Fruit fly (Drosophila melanogaster) whole organism, wandering third instar larva: ENCODE results near the gene wwk.
A peak's percentile ranks its signal among the peaks of the same experiment; 100 is the strongest.

Experiments used
- Abd-B ChIP-seq: fragments of >200 bp; optimal IDR thresholded peaks from 2 replicates; lab custom pipeline; 2017; ENCODE audit warnings: missing biosample characterization, missing genetic modification characterization
- CG32264 ChIP-seq: fragments of 200-800 bp; sonication (Bioruptor generic); optimal IDR thresholded peaks from 2 replicates; lab custom pipeline; 2016; ENCODE audit warnings: missing biosample characterization, missing genetic modification characterization
- CG9705 ChIP-seq: fragments of 200-800 bp; sonication (Bioruptor generic); optimal IDR thresholded peaks from 2 replicates; lab custom pipeline; 2018; ENCODE audit warnings: missing biosample characterization, mild to moderate bottlenecking, missing genetic modification characterization
- Dfd ChIP-seq: fragments of >200 bp; optimal IDR thresholded peaks from 2 replicates; lab custom pipeline; 2017; ENCODE audit warnings: missing biosample characterization, missing genetic modification characterization
- Dif ChIP-seq: fragments of 200-275, 200-300 bp; sonication (Bioruptor generic); optimal IDR thresholded peaks from 2 replicates; lab custom pipeline; 2018; ENCODE audit warnings: missing biosample characterization, missing genetic modification characterization; ENCODE audit not compliant: partially characterized antibody
- HLH106 ChIP-seq: fragments of 200-800 bp; optimal IDR thresholded peaks from 3 replicates; lab custom pipeline; 2019; ENCODE audit warnings: missing biosample characterization, mild to moderate bottlenecking, missing genetic modification characterization, moderate library complexity
- Hnf4 ChIP-seq: fragments of 200-800 bp; sonication (Bioruptor generic); optimal IDR thresholded peaks from 2 replicates; lab custom pipeline; 2016; ENCODE audit warnings: missing biosample characterization, mild to moderate bottlenecking, missing genetic modification characterization
- Hr78 ChIP-seq: fragments of >200 bp; optimal IDR thresholded peaks from 2 replicates; lab custom pipeline; 2017; ENCODE audit warnings: missing biosample characterization, missing genetic modification characterization
- Hr83 ChIP-seq: fragments of 200-300 bp; sonication (Bioruptor generic); optimal IDR thresholded peaks from 2 replicates; lab custom pipeline; 2016; ENCODE audit warnings: missing biosample characterization, mild to moderate bottlenecking, missing genetic modification characterization, moderate library complexity; ENCODE audit not compliant: poor library complexity, severe bottlenecking
- Jra ChIP-seq: sonication (Bioruptor generic); optimal IDR thresholded peaks from 2 replicates; lab custom pipeline; 2016; ENCODE audit warnings: missing biosample characterization, missing genetic modification characterization
- Mio ChIP-seq: sonication (Bioruptor generic); optimal IDR thresholded peaks from 2 replicates; lab custom pipeline; 2016; ENCODE audit warnings: missing biosample characterization, missing genetic modification characterization
- N ChIP-seq: fragments of >200 bp; optimal IDR thresholded peaks from 2 replicates; lab custom pipeline; 2018; ENCODE audit warnings: missing biosample characterization, missing external identifiers, missing genetic modification characterization
- OdsH ChIP-seq: fragments of 200-800 bp; sonication (Bioruptor generic); optimal IDR thresholded peaks from 2 replicates; lab custom pipeline; 2016; ENCODE audit warnings: missing biosample characterization, mild to moderate bottlenecking, missing genetic modification characterization
- Rel ChIP-seq, 2 experiments: fragments of 200-800 bp; sonication (Bioruptor generic) in 1 of 2; optimal IDR thresholded peaks; 2 replicates in 1 of 2; 3 replicates in 1 of 2; lab custom pipeline; 2016 to 2019; ENCODE audit warnings: mild to moderate bottlenecking in 2 of 2, missing biosample characterization in 2 of 2, missing genetic modification characterization in 2 of 2, moderate library complexity in 1 of 2
- Sp1 ChIP-seq: fragments of 200-800 bp; sonication (Bioruptor generic); optimal IDR thresholded peaks from 3 replicates; lab custom pipeline; 2019; ENCODE audit warnings: missing biosample characterization, mild to moderate bottlenecking, missing genetic modification characterization, moderate library complexity
- Vsx2 ChIP-seq: fragments of 200-300, 225-300 bp; sonication (Bioruptor generic); optimal IDR thresholded peaks from 2 replicates; lab custom pipeline; 2018; ENCODE audit warnings: missing biosample characterization, missing genetic modification characterization; ENCODE audit not compliant: partially characterized antibody
- br ChIP-seq: fragments of 200-800 bp; sonication (Bioruptor generic); optimal IDR thresholded peaks from 2 replicates; lab custom pipeline; 2016; ENCODE audit warnings: missing biosample characterization, missing genetic modification characterization
- dl ChIP-seq, 2 experiments: fragments of 175-275, 200-275 bp in 1 of 2; fragments of 200-275 bp in 1 of 2; sonication (Bioruptor generic); optimal IDR thresholded peaks; lab custom pipeline; 2018; ENCODE audit warnings: mild to moderate bottlenecking in 2 of 2, missing biosample characterization in 2 of 2, missing genetic modification characterization in 2 of 2, moderate library complexity in 2 of 2; ENCODE audit not compliant: partially characterized antibody in 2 of 2, insufficient read depth in 1 of 2
- dmrt93B ChIP-seq: fragments of 200-800 bp; sonication (Bioruptor generic); optimal IDR thresholded peaks from 2 replicates; lab custom pipeline; 2018; ENCODE audit warnings: missing biosample characterization, mild to moderate bottlenecking, missing genetic modification characterization
- dsf ChIP-seq: sonication (Bioruptor generic); optimal IDR thresholded peaks from 2 replicates; lab custom pipeline; 2016; ENCODE audit warnings: missing biosample characterization, missing genetic modification characterization, borderline replicate concordance
- ey ChIP-seq: fragments of 200-800 bp; sonication (Bioruptor generic); optimal IDR thresholded peaks from 2 replicates; lab custom pipeline; 2016; ENCODE audit warnings: missing biosample characterization, missing genetic modification characterization
- foxo ChIP-seq, 2 experiments: fragments of 200-800 bp; sonication (Bioruptor generic); optimal IDR thresholded peaks; 2 replicates in 1 of 2; 3 replicates in 1 of 2; lab custom pipeline; 2016 to 2017; ENCODE audit warnings: missing biosample characterization in 2 of 2, missing genetic modification characterization in 2 of 2
- fru ChIP-seq: fragments of 200-800 bp; sonication (Bioruptor generic); optimal IDR thresholded peaks from 3 replicates; lab custom pipeline; 2016; ENCODE audit warnings: missing biosample characterization, mild to moderate bottlenecking, missing genetic modification characterization
- h ChIP-seq: fragments of 200-800 bp; sonication (Bioruptor generic); optimal IDR thresholded peaks from 3 replicates; lab custom pipeline; 2016; ENCODE audit warnings: missing biosample characterization, mild to moderate bottlenecking, missing genetic modification characterization
- jim ChIP-seq: fragments of 175-275, 200-325 bp; sonication (Bioruptor generic); optimal IDR thresholded peaks from 2 replicates; lab custom pipeline; 2016; ENCODE audit warnings: missing biosample characterization, mild to moderate bottlenecking, missing genetic modification characterization
- lola ChIP-seq: fragments of >200 bp; optimal IDR thresholded peaks from 2 replicates; lab custom pipeline; 2017; ENCODE audit warnings: missing biosample characterization, missing genetic modification characterization
- pan ChIP-seq: fragments of >200 bp; optimal IDR thresholded peaks from 2 replicates; lab custom pipeline; 2017
- psq ChIP-seq: fragments of 200-800 bp; sonication (Bioruptor generic); optimal IDR thresholded peaks from 3 replicates; lab custom pipeline; 2017; ENCODE audit warnings: missing biosample characterization, mild to moderate bottlenecking, missing genetic modification characterization, moderate library complexity
- rgr ChIP-seq: fragments of 200-800 bp; sonication (Bioruptor generic); optimal IDR thresholded peaks from 3 replicates; lab custom pipeline; 2016; ENCODE audit warnings: missing biosample characterization, mild to moderate bottlenecking, missing genetic modification characterization
- sage ChIP-seq: fragments of 200-800 bp; sonication (Bioruptor generic); optimal IDR thresholded peaks from 2 replicates; lab custom pipeline; 2016; ENCODE audit warnings: missing biosample characterization, mild to moderate bottlenecking, missing genetic modification characterization
- sv ChIP-seq: fragments of 200-800 bp; sonication (Bioruptor generic); optimal IDR thresholded peaks from 3 replicates; lab custom pipeline; 2016; ENCODE audit warnings: missing biosample characterization, missing genetic modification characterization
- tai ChIP-seq: sonication (Bioruptor generic); optimal IDR thresholded peaks from 2 replicates; lab custom pipeline; 2016; ENCODE audit warnings: missing biosample characterization, missing genetic modification characterization
- usp ChIP-seq: fragments of >200 bp; optimal IDR thresholded peaks from 2 replicates; lab custom pipeline; 2017; ENCODE audit warnings: missing biosample characterization, missing genetic modification characterization
- woc ChIP-seq: sonication (Bioruptor generic); optimal IDR thresholded peaks from 2 replicates; lab custom pipeline; 2016; ENCODE audit warnings: missing biosample characterization, mild to moderate bottlenecking, missing genetic modification characterization

The wwk gene

dm6 chr2L:15061368-15061767 is 13.2 kb upstream of the wwk start, which contains the start of the genes solo and vas:
solo (plus strand) TSS chr2L:15061656.
vas (plus strand) TSS chr2L:15061656.
- TF ChIP-seq fru (GFP tag; lab: Kevin White, UChicago) = no peak
- TF ChIP-seq Hr78 (GFP tag; lab: Kevin White, UChicago) = peak; percentile 54
- TF ChIP-seq CG32264 (GFP tag; lab: Kevin White, UChicago) = no peak
- TF ChIP-seq Mio (GFP tag; lab: Kevin White, UChicago) = no peak
- no peak for TF ChIP-seq Vsx2 (GFP tag; lab: Kevin White, UChicago)
- no peak for TF ChIP-seq usp (GFP tag; lab: Kevin White, UChicago)
- no peak for TF ChIP-seq Jra (GFP tag; lab: Kevin White, UChicago)
- no peak for TF ChIP-seq h
- TF ChIP-seq jim = no peak
- TF ChIP-seq tai (GFP tag; lab: Kevin White, UChicago) = no peak
- peak; percentile 12 for TF ChIP-seq sv (GFP tag; lab: Kevin White, UChicago)
- no peak for TF ChIP-seq pan
- TF ChIP-seq Sp1 = peak; percentile 22
- peak; percentile 68 for TF ChIP-seq N (GFP tag; lab: Kevin White, UChicago)
- no peak for TF ChIP-seq Hnf4 (GFP tag; lab: Kevin White, UChicago)
- no peak for TF ChIP-seq Rel (GFP tag; optimal IDR thresholded peaks at IDR 0.05; lab: Kevin White, UChicago)
- peak; percentile 52 for TF ChIP-seq Rel (tag; optimal IDR thresholded peaks at IDR 0.05; lab: Kevin White, UChicago)
- no peak for TF ChIP-seq Dif (GFP tag; lab: Kevin White, UChicago)
- TF ChIP-seq HLH106 = peak; percentile 45
- no peak for TF ChIP-seq dmrt93B (GFP tag; lab: Kevin White, UChicago)
- no peak for TF ChIP-seq rgr
- no peak for TF ChIP-seq ey (GFP tag; lab: Kevin White, UChicago)
- no peak for TF ChIP-seq Dfd
- TF ChIP-seq lola (GFP tag; lab: Kevin White, UChicago) = no peak
- peak; percentile 31 for TF ChIP-seq woc (GFP tag; lab: Kevin White, UChicago)
- TF ChIP-seq sage = no peak
- TF ChIP-seq br (GFP tag; lab: Kevin White, UChicago) = no peak
- no peak for TF ChIP-seq foxo (GFP tag; optimal IDR thresholded peaks at IDR 0.05; lab: Kevin White, UChicago)

DNA sequence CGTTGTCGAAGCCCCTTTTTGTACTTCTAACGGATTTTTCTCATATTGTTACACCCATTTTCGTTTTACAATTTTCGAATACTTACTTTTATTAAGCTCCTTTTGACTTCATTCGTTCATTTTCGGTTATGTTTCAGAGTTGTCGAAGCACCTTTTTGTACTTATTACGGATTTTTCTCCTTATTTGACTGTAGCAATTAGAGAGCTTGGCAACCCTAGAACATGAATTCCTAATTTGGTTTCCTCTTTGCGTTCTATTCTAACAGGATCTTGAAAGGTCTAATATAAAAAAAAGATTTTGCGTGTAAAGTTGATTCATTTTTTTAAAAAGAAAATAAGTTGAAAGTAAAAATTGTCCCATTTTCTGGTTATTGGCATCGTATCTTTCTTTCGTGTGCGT is 12.5 kb upstream of the wwk start:
- TF ChIP-seq Abd-B (GFP tag; lab: Kevin White, UChicago) (no peak), Rel (GFP tag; optimal IDR thresholded peaks at IDR 0.05; lab: Kevin White, UChicago) (no peak), Rel (tag; optimal IDR thresholded peaks at IDR 0.05; lab: Kevin White, UChicago) (no peak), CG32264 (GFP tag; lab: Kevin White, UChicago) (no peak)

dm6 chr2L:15065663-15066062 is 8.9 kb upstream of the wwk start:
- TF ChIP-seq dmrt93B (GFP tag; lab: Kevin White, UChicago) (no peak), br (GFP tag; lab: Kevin White, UChicago) (no peak), Vsx2 (GFP tag; lab: Kevin White, UChicago) (no peak), jim (no peak), Abd-B (GFP tag; lab: Kevin White, UChicago) (no peak), ey (GFP tag; lab: Kevin White, UChicago) (no peak), pan (no peak), Hr83 (GFP tag; lab: Kevin White, UChicago) (no peak)

DNA sequence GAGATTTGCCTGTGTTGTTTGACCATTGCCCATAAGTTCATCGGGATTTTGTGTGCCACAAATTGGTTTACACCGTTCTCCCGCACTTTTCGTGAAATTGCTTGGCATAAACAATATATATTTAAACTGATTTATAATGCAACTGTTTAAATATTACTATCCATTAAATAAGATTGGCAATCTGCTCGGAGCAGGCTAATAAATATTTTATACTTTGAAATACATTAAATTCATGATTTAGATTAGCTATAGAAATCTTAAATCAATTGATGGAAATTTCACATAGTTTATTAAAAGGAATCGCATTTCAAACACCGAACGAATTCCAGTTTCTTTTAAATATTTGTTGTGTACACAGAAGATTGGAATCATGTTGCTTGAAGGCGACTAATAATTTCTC is 8.4 kb upstream of the wwk start:
- TF ChIP-seq Hnf4 (GFP tag; lab: Kevin White, UChicago) = no peak
- TF ChIP-seq h = no peak
- TF ChIP-seq dl (GFP tag; optimal IDR thresholded peaks at IDR 0.05; lab: Kevin White, UChicago; ENCODE audit: insufficient read depth in 1 of 2, partially characterized antibody in 2 of 2) = no peak
- no peak for TF ChIP-seq rgr
- TF ChIP-seq Sp1 = no peak
- TF ChIP-seq Dif (GFP tag; lab: Kevin White, UChicago) = no peak
- TF ChIP-seq HLH106 = no peak
- TF ChIP-seq pan = no peak
- TF ChIP-seq Dfd = no peak
- no peak for TF ChIP-seq CG9705 (GFP tag; lab: Kevin White, UChicago)
- no peak for TF ChIP-seq lola (GFP tag; lab: Kevin White, UChicago)
- no peak for TF ChIP-seq woc (GFP tag; lab: Kevin White, UChicago)
- no peak for TF ChIP-seq psq (GFP tag; lab: Kevin White, UChicago)
- no peak for TF ChIP-seq CG32264 (GFP tag; lab: Kevin White, UChicago)
- no peak for TF ChIP-seq dsf
- no peak for TF ChIP-seq Mio (GFP tag; lab: Kevin White, UChicago)
- no peak for TF ChIP-seq OdsH (GFP tag; lab: Kevin White, UChicago)
- TF ChIP-seq, all 38 proteins: peak for 0
